Fruit fly (Drosophila melanogaster): Measurements from ENCODE around the gene CG31897.

CG31897 gene

dm6 chr2L:8480825-8481224 lies 38.6 kb downstream of the CG31897 start:
- TF ChIP-seq CG17801 (GFP tag; optimal IDR thresholded peaks at IDR 0.05; ENCODE audit: partially characterized antibody): no peak

dm6 chr2L:8481623-8482424 lies 39.6 kb downstream of the CG31897 start, which contains the start of gene CG43796:
TSS of gene CG43796 (plus strand) at chr2L:8482374.
- TF ChIP-seq CG17801 (GFP tag; optimal IDR thresholded peaks at IDR 0.05; ENCODE audit: partially characterized antibody): no peak

- TF ChIP-seq CG17801 (GFP tag; optimal IDR thresholded peaks at IDR 0.05; ENCODE audit: partially characterized antibody): peak; percentile 60
These were observed 43.3 kb downstream of the CG31897 start for dm6 chr2L:8485562-8485961.

DNA sequence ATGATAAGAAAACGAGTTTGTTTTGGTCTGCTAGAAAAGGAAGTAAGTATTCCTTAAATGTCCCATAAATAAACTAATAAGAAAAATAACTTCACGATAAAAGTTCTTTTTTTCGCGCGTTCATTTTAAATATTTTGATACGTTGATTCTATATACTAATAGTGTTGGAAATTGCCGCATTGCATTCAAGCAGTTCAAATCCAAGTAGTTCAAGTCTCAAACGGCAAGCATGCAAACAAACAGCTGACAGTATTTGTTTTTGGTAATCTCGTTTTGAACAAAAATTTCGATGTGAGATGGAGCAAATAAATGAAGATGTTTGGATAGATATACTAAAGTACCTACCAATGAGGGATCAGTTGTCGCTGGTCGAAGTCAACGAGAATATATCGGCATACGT lies 46.5 kb downstream of the CG31897 start, which contains the start of gene CG13088:
CG13088 (plus strand) TSS at position 247 of the 400 bp plus-strand sequence.
- peak; percentile 44 for TF ChIP-seq CG17801 (GFP tag; optimal IDR thresholded peaks at IDR 0.05; ENCODE audit: partially characterized antibody)

DNA sequence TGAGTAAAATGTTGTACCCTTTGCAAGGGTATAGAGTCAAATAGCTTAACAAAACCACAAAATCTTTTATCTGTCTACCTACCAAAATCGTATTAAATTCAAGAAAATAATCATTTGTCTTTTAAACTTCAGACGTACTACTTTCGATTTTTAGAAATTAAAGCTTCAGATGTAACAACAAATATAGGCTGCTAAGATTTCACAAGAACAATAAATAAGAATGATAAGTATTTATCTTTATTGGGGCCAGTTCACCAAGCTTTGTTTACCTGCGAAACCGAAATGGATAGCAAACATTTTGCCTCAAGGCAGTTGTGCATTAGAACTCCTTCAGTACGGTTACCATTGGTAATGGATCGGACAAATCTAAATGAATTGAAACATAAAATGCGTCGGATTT lies 48.2 kb downstream of the CG31897 start, which contains the start of gene CG43400:
CG43400 (plus strand) TSS at position 301 of the 400 bp plus-strand sequence.
- TF ChIP-seq CG17801 (GFP tag; optimal IDR thresholded peaks at IDR 0.05; ENCODE audit: partially characterized antibody): no peak

Measured in ovary, adult (tissue).